Worm (Caenorhabditis elegans): ENCODE results near the gene best-16.

DNA sequence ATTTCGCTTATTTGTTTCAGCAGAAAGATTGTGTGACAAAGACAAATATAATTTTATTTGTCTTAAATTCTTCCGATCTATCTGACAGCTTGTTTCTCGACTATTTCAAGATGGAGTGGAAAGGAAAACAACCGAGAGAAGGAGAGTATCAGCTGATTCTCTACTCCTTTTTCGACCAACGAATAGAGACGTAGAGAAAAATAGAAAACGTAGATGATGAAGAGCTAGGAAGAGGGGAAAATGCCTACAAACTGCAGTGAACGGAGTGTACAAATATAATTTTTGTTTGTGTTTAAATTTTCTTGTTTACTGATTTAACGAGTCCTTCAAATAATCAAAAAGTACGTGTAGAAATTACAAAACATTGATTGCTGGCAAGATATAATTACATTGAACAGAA is 47.9 kb downstream of the best-16 start:
- TF ChIP-seq nhr-11 (tag; optimal IDR thresholded peaks at IDR 0.05) (no peak), elt-1 (tag; optimal IDR thresholded peaks at IDR 0.05) (no peak), mdl-1 (tag; optimal IDR thresholded peaks at IDR 0.05) (no peak), elt-3 (tag; optimal IDR thresholded peaks at IDR 0.05) (no peak), F13H6.1 (tag; optimal IDR thresholded peaks at IDR 0.05) (no peak), nhr-6 (tag; optimal IDR thresholded peaks at IDR 0.05) (no peak), ama-1 (optimal IDR thresholded peaks at IDR 0.05) (no peak), nhr-77 (tag; optimal IDR thresholded peaks at IDR 0.05) (no peak)
